Fruit fly (Drosophila melanogaster): ENCODE measurements around the gene CG43102.

CG43102 gene

DNA sequence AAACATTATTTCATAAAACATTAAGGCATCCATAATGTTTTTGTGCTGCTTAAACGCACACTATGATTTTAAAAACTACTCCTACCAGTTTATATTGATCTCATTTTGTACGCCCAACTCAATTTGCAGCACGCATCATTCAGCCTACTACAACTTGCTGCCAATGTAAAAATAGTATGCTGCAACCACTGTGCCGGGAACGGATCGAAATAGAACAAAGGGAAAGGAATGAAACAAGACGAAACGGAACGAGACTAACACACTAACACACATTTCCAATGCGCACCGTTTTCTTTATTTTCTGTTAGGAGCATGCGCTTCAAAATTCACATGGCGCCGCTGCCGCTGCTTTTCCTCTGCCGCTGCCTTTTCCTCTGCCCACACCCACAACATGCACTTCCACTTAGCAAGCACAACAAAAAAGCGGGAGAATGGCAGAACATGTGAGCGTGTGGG lies 17.3 kb downstream of the CG43102 start (continued):
- TF ChIP-seq Adf1 (GFP tag; IDR thresholded peaks at IDR 0.05) = peak; percentile 88
- peak; percentile 10 for TF ChIP-seq bcd (GFP tag; optimal IDR thresholded peaks at IDR 0.05)
- TF ChIP-seq CG17568 (GFP tag; optimal IDR thresholded peaks at IDR 0.05) = no peak
- no peak for TF ChIP-seq CG16863 (GFP tag; optimal IDR thresholded peaks at IDR 0.05)
- TF ChIP-seq ap (GFP tag; IDR thresholded peaks at IDR 0.05) = no peak
- TF ChIP-seq corto (GFP tag; optimal IDR thresholded peaks at IDR 0.05) = no peak
- TF ChIP-seq trh (GFP tag; optimal IDR thresholded peaks at IDR 0.05) = no peak
- peak; percentile 10; the same call in 1 of the 2 replicates for TF ChIP-seq CG10366 (GFP tag; IDR thresholded peaks at IDR 0.05)
- no peak for TF ChIP-seq kni (GFP tag; optimal IDR thresholded peaks at IDR 0.05)
- no peak for TF ChIP-seq CG17385 (GFP tag; optimal IDR thresholded peaks at IDR 0.05)
- TF ChIP-seq mam (GFP tag; optimal IDR thresholded peaks at IDR 0.05) = peak; percentile 36
- peak; percentile 33 for TF ChIP-seq sens (GFP tag)
- no peak for TF ChIP-seq Opbp (GFP tag; IDR thresholded peaks at IDR 0.05; ENCODE audit: partially characterized antibody)
- no peak for TF ChIP-seq CG15601 (tag; optimal IDR thresholded peaks at IDR 0.05)
- no peak for TF ChIP-seq Ptx1 (GFP tag; IDR thresholded peaks at IDR 0.05)
- no peak for TF ChIP-seq Dip3 (GFP tag; optimal IDR thresholded peaks at IDR 0.05)
- TF ChIP-seq unpg (GFP tag; optimal IDR thresholded peaks at IDR 0.05) = peak; percentile 7
- TF ChIP-seq CG3726 (GFP tag; IDR thresholded peaks at IDR 0.05) = no peak
- TF ChIP-seq NfI (GFP tag; optimal IDR thresholded peaks at IDR 0.05) = peak; percentile 30
- TF ChIP-seq Ada2b (GFP tag; IDR thresholded peaks at IDR 0.05) = no peak
- no peak for TF ChIP-seq B-H2 (GFP tag; optimal IDR thresholded peaks at IDR 0.05)
- TF ChIP-seq jing (GFP tag; optimal IDR thresholded peaks at IDR 0.05) = no peak
- no peak for TF ChIP-seq CG1603 (tag; optimal IDR thresholded peaks at IDR 0.05)
- no peak; the same call in 1 of the 2 replicates for TF ChIP-seq HLH3B (GFP tag; IDR thresholded peaks at IDR 0.05)
- TF ChIP-seq Xrp1 (GFP tag; IDR thresholded peaks at IDR 0.05) = no peak
- peak; percentile 92 for TF ChIP-seq ewg (GFP tag; optimal IDR thresholded peaks at IDR 0.05)
- TF ChIP-seq CG8765 (GFP tag; IDR thresholded peaks at IDR 0.05) = no peak
- TF ChIP-seq fd3F (GFP tag; optimal IDR thresholded peaks at IDR 0.05) = no peak
- peak; percentile 45; the same call in 1 of the 2 replicates for TF ChIP-seq Rx (GFP tag; IDR thresholded peaks at IDR 0.05)
- no peak for TF ChIP-seq Doc2 (GFP tag; IDR thresholded peaks at IDR 0.05)
- TF ChIP-seq sc (optimal IDR thresholded peaks at IDR 0.05) = no peak
- TF ChIP-seq sc (GFP tag; optimal IDR thresholded peaks at IDR 0.05) = no peak
- TF ChIP-seq CG5953 (GFP tag; IDR thresholded peaks at IDR 0.05) = no peak
- no peak for TF ChIP-seq Nf-YB (GFP tag; optimal IDR thresholded peaks at IDR 0.05)
- TF ChIP-seq p53 (GFP tag; optimal IDR thresholded peaks at IDR 0.05) = no peak
- TF ChIP-seq Dfd (GFP tag; optimal IDR thresholded peaks at IDR 0.05) = no peak
- TF ChIP-seq Poxn (GFP tag; IDR thresholded peaks at IDR 0.05) = no peak
- TF ChIP-seq CG7963 (GFP tag; IDR thresholded peaks at IDR 0.05; ENCODE audit: partially characterized antibody) = no peak
- TF ChIP-seq pum (GFP tag; optimal IDR thresholded peaks at IDR 0.05) = peak; percentile 3
- TF ChIP-seq CG9727 (GFP tag; optimal IDR thresholded peaks at IDR 0.05) = no peak
- no peak for TF ChIP-seq CG7745 (tag; optimal IDR thresholded peaks at IDR 0.05)
- TF ChIP-seq CG6854 (GFP tag; optimal IDR thresholded peaks at IDR 0.05) = no peak
- no peak for TF ChIP-seq CG11398 (GFP tag; optimal IDR thresholded peaks at IDR 0.05)
- TF ChIP-seq prd (optimal IDR thresholded peaks at IDR 0.05) = no peak
- peak; percentile 48; the same call in 2 of the 3 replicates for TF ChIP-seq prd (GFP tag; IDR thresholded peaks at IDR 0.05)
- peak; percentile 55; the same call in 1 of the 3 replicates for TF ChIP-seq sr (GFP tag; IDR thresholded peaks at IDR 0.05)
- peak; percentile 23 for TF ChIP-seq tin (GFP tag; optimal IDR thresholded peaks at IDR 0.05)
- TF ChIP-seq Mad (GFP tag; optimal IDR thresholded peaks at IDR 0.05) = no peak
- TF ChIP-seq Hey (tag; optimal IDR thresholded peaks at IDR 0.05) = no peak
- no peak for TF ChIP-seq sug (tag; optimal IDR thresholded peaks at IDR 0.05)
- peak; percentile 7 for TF ChIP-seq CG13894 (tag; optimal IDR thresholded peaks at IDR 0.05)
- no peak for TF ChIP-seq chn (GFP tag; optimal IDR thresholded peaks at IDR 0.05)

Measured in whole organism, embryonic.